Fruit fly (Drosophila melanogaster) whole organism, embryonic: Measurements from ENCODE around the gene Rbm13.

Experiments
- BEAF-32 ChIP-seq: fragments of 200-800 bp; sonication (Bioruptor generic); optimal IDR thresholded peaks from 3 replicates; lab custom pipeline; 2017; ENCODE audit warnings: missing biosample characterization, missing genetic modification characterization, mild to moderate bottlenecking, moderate library complexity, missing genetic modification reagents
- Blimp-1 ChIP-seq: fragments of 200-800 bp; sonication (Bioruptor generic); optimal IDR thresholded peaks from 3 replicates; lab custom pipeline; 2018; ENCODE audit warnings: missing biosample characterization, missing genetic modification characterization, mild to moderate bottlenecking, moderate library complexity, missing genetic modification reagents
- CG10147 ChIP-seq: fragments of 200-800 bp; sonication (Bioruptor generic); optimal IDR thresholded peaks from 2 replicates; lab custom pipeline; 2019; ENCODE audit warnings: missing biosample characterization, mild to moderate bottlenecking, missing genetic modification characterization, moderate library complexity
- CG10209 ChIP-seq: fragments of 200-800 bp; sonication (Bioruptor generic); optimal IDR thresholded peaks from 3 replicates; lab custom pipeline; 2017; ENCODE audit warnings: missing biosample characterization, mild to moderate bottlenecking, missing genetic modification characterization, missing genetic modification reagents
- CG10565 ChIP-seq: fragments of 200-800 bp; sonication (Bioruptor generic); optimal IDR thresholded peaks from 3 replicates; lab custom pipeline; 2016; ENCODE audit warnings: missing biosample characterization, mild to moderate bottlenecking, missing genetic modification characterization
- CG10979 ChIP-seq: fragments of 200-800 bp; sonication (Bioruptor generic); optimal IDR thresholded peaks from 2 replicates; lab custom pipeline; 2018; ENCODE audit warnings: missing biosample characterization, mild to moderate bottlenecking, missing genetic modification characterization, moderate library complexity
- CG11093 ChIP-seq: fragments of 200-800 bp; sonication (Bioruptor generic); IDR thresholded peaks from 3 replicates; pipeline ENCODE4 v1.3.6; 2022; ENCODE audit warnings: missing biosample characterization, missing genetic modification characterization
- CG12744 ChIP-seq: fragments of 200-800 bp; sonication (Bioruptor generic); optimal IDR thresholded peaks from 2 replicates; lab custom pipeline; 2016; ENCODE audit warnings: missing biosample characterization, missing genetic modification characterization
- CG14441 ChIP-seq: fragments of 200-800 bp; sonication (Bioruptor generic); IDR thresholded peaks from 2 replicates; pipeline ENCODE4 v1.3.6; 2022; ENCODE audit warnings: missing biosample characterization, missing genetic modification characterization
- CG15514 ChIP-seq: fragments of 200-800 bp; sonication (Bioruptor generic); optimal IDR thresholded peaks from 3 replicates; lab custom pipeline; 2017; ENCODE audit warnings: missing biosample characterization, missing genetic modification characterization, mild to moderate bottlenecking, moderate library complexity, missing genetic modification reagents
- CG16779 ChIP-seq: fragments of 200-800 bp; sonication (Bioruptor generic); IDR thresholded peaks from 2 replicates; pipeline ENCODE4 v1.3.6; 2022; ENCODE audit warnings: missing biosample characterization, missing genetic modification characterization
- CG17829 ChIP-seq: fragments of 200-800 bp; optimal IDR thresholded peaks from 2 replicates; lab custom pipeline; 2019; ENCODE audit warnings: missing biosample characterization, mild to moderate bottlenecking, missing genetic modification characterization, moderate library complexity
- CG2129 ChIP-seq: fragments of 200-800 bp; sonication (Bioruptor generic); IDR thresholded peaks from 2 replicates; pipeline ENCODE4 v1.3.6; 2022; ENCODE audit warnings: missing biosample characterization, missing genetic modification characterization; ENCODE audit not compliant: partially characterized antibody
- CG3995 ChIP-seq: fragments of 200-800 bp; sonication (Bioruptor generic); optimal IDR thresholded peaks from 3 replicates; lab custom pipeline; 2016; ENCODE audit warnings: missing biosample characterization, missing genetic modification characterization
- CG4617 ChIP-seq: fragments of 200-800 bp; sonication (Bioruptor generic); optimal IDR thresholded peaks from 3 replicates; lab custom pipeline; 2016; ENCODE audit warnings: missing biosample characterization, missing genetic modification characterization, borderline replicate concordance
- CG5953 ChIP-seq: fragments of 200-800 bp; sonication (Bioruptor generic); IDR thresholded peaks from 2 replicates; pipeline ENCODE4 v1.3.6; 2022; ENCODE audit warnings: missing biosample characterization, missing genetic modification characterization
- CG6272 ChIP-seq: fragments of 200-800 bp; sonication (Bioruptor generic); IDR thresholded peaks from 2 replicates; pipeline ENCODE4 v1.3.6; 2022; ENCODE audit warnings: missing biosample characterization, missing genetic modification characterization
- CG7357 ChIP-seq: fragments of 200-800 bp; sonication (Bioruptor generic); IDR thresholded peaks from 3 replicates; pipeline ENCODE4 v1.3.6; 2022; ENCODE audit warnings: missing biosample characterization, missing genetic modification characterization
- CG7745 ChIP-seq: fragments of 200-800 bp; sonication (Bioruptor generic); optimal IDR thresholded peaks from 2 replicates; lab custom pipeline; 2018; ENCODE audit warnings: missing biosample characterization, mild to moderate bottlenecking, missing genetic modification characterization, moderate library complexity
- CG7928 ChIP-seq: fragments of 200-800 bp; sonication (Bioruptor generic); optimal IDR thresholded peaks from 2 replicates; lab custom pipeline; 2017; ENCODE audit warnings: missing biosample characterization, mild to moderate bottlenecking, missing genetic modification characterization
- CG8281 ChIP-seq: fragments of 200-800 bp; sonication (Bioruptor generic); optimal IDR thresholded peaks from 2 replicates; lab custom pipeline; 2018; ENCODE audit warnings: missing biosample characterization, mild to moderate bottlenecking, missing genetic modification characterization, moderate library complexity
- CG9876 ChIP-seq: fragments of 200-800 bp; sonication (Bioruptor generic); optimal IDR thresholded peaks from 2 replicates; lab custom pipeline; 2016; ENCODE audit warnings: missing biosample characterization, missing genetic modification characterization
- CoRest ChIP-seq: fragments of 200-800 bp; sonication (Bioruptor generic); optimal IDR thresholded peaks from 3 replicates; lab custom pipeline; 2018; ENCODE audit warnings: missing biosample characterization, mild to moderate bottlenecking, missing genetic modification characterization, moderate library complexity
- D19B ChIP-seq: fragments of 200-800 bp; sonication (Bioruptor generic); optimal IDR thresholded peaks from 2 replicates; lab custom pipeline; 2017; ENCODE audit warnings: missing biosample characterization, mild to moderate bottlenecking, missing genetic modification characterization
- Dp ChIP-seq: fragments of 200-800 bp; sonication (Bioruptor generic); optimal IDR thresholded peaks from 2 replicates; lab custom pipeline; 2018; ENCODE audit warnings: missing biosample characterization, mild to moderate bottlenecking, missing genetic modification characterization, moderate library complexity
- Ets65A ChIP-seq: fragments of 200-800 bp; sonication (Bioruptor generic); peaks from one replicate; lab custom pipeline; 2016; ENCODE audit warnings: missing biosample characterization, missing genetic modification characterization
- Ets97D ChIP-seq: fragments of 200-800 bp; sonication (Bioruptor generic); optimal IDR thresholded peaks from 3 replicates; lab custom pipeline; 2016; ENCODE audit warnings: missing biosample characterization, missing genetic modification characterization
- Lim3 ChIP-seq: fragments of 200-800 bp; sonication (Bioruptor generic); IDR thresholded peaks from 2 replicates; pipeline ENCODE4 v1.3.6; 2022; ENCODE audit warnings: missing biosample characterization, missing genetic modification characterization
- Mes4 ChIP-seq: fragments of 200-800 bp; sonication (Bioruptor generic); optimal IDR thresholded peaks from 2 replicates; lab custom pipeline; 2016; ENCODE audit warnings: missing biosample characterization, missing genetic modification characterization
- Rfx ChIP-seq: fragments of 200-800 bp; sonication (Bioruptor generic); IDR thresholded peaks from 2 replicates; pipeline ENCODE4 v1.3.6; 2022; ENCODE audit warnings: missing biosample characterization, missing genetic modification characterization
- Sry-β ChIP-seq: fragments of 200-800 bp; sonication (Bioruptor generic); optimal IDR thresholded peaks from 2 replicates; lab custom pipeline; 2018; ENCODE audit warnings: missing biosample characterization, mild to moderate bottlenecking, missing genetic modification characterization, moderate library complexity
- ac ChIP-seq: fragments of 200-800 bp; sonication (Bioruptor generic); optimal IDR thresholded peaks from 3 replicates; lab custom pipeline; 2017; ENCODE audit warnings: missing biosample characterization, mild to moderate bottlenecking, missing genetic modification characterization
- aop ChIP-seq: fragments of 200-800 bp; sonication (Bioruptor generic); IDR thresholded peaks from 2 replicates; pipeline ENCODE4 v1.3.6; 2022; ENCODE audit warnings: missing biosample characterization, missing genetic modification characterization
- caup ChIP-seq: fragments of 200-800 bp; sonication (Bioruptor generic); optimal IDR thresholded peaks from 3 replicates; lab custom pipeline; 2017; ENCODE audit warnings: missing biosample characterization, mild to moderate bottlenecking, missing genetic modification characterization, moderate library complexity; ENCODE audit not compliant: severe bottlenecking
- eve ChIP-seq, 2 experiments: fragments of >200 bp; optimal IDR thresholded peaks; 2 replicates each; lab custom pipeline; 2017; ENCODE audit warnings: missing biosample characterization in 2 of 2, missing genetic modification characterization in 2 of 2
- gfzf ChIP-seq: fragments of 200-800 bp; sonication (Bioruptor generic); optimal IDR thresholded peaks from 2 replicates; lab custom pipeline; 2016; ENCODE audit warnings: missing biosample characterization, mild to moderate bottlenecking, missing genetic modification characterization, moderate library complexity
- h ChIP-seq: fragments of >200 bp; optimal IDR thresholded peaks from 2 replicates; lab custom pipeline; 2017
- luna ChIP-seq: fragments of 200-800 bp; sonication (Bioruptor generic); optimal IDR thresholded peaks from 2 replicates; lab custom pipeline; 2016; ENCODE audit warnings: missing biosample characterization, missing genetic modification characterization
- mirr ChIP-seq: fragments of 200-800 bp; sonication (Bioruptor generic); optimal IDR thresholded peaks from 3 replicates; lab custom pipeline; 2018; ENCODE audit warnings: missing biosample characterization, mild to moderate bottlenecking, missing genetic modification characterization
- pan ChIP-seq, 4 experiments: fragments of >200 bp in 3 of 4; fragments of 200-800 bp in 1 of 4; sonication (Bioruptor generic) in 1 of 4; optimal IDR thresholded peaks in 3 of 4; IDR thresholded peaks in 1 of 4; 2 replicates each; pipeline versions ENCODE4 v1.3.6 to Lab custom; 2017 to 2022; ENCODE audit warnings: missing biosample characterization in 2 of 4, missing genetic modification characterization in 2 of 4, mixed read lengths in 1 of 4
- pfk ChIP-seq: fragments of 200-800 bp; sonication (Bioruptor generic); optimal IDR thresholded peaks from 2 replicates; lab custom pipeline; 2018; ENCODE audit warnings: missing biosample characterization, mild to moderate bottlenecking, missing genetic modification characterization, moderate library complexity
- pho ChIP-seq: fragments of 200-800 bp; sonication (Bioruptor generic); optimal IDR thresholded peaks from 2 replicates; lab custom pipeline; 2016; ENCODE audit warnings: missing biosample characterization, missing genetic modification characterization
- phol ChIP-seq: fragments of 200-800 bp; sonication (Bioruptor generic); optimal IDR thresholded peaks from 3 replicates; lab custom pipeline; 2018; ENCODE audit warnings: missing biosample characterization, mild to moderate bottlenecking, missing genetic modification characterization, moderate library complexity
- salm ChIP-seq: fragments of 200-800 bp; sonication (Bioruptor generic); optimal IDR thresholded peaks from 2 replicates; lab custom pipeline; 2018; ENCODE audit warnings: missing biosample characterization, mild to moderate bottlenecking, missing genetic modification characterization
- sens ChIP-seq: fragments of 200-800 bp; sonication (Bioruptor generic); peaks from one replicate; lab custom pipeline; 2016; ENCODE audit warnings: missing biosample characterization, missing genetic modification characterization
- seq ChIP-seq: fragments of 200-800 bp; sonication (Bioruptor generic); IDR thresholded peaks from 2 replicates; pipeline ENCODE4 v1.3.6; 2022; ENCODE audit warnings: missing biosample characterization, missing genetic modification characterization
- sqz ChIP-seq: fragments of 200-800 bp; sonication (Bioruptor generic); optimal IDR thresholded peaks from 3 replicates; lab custom pipeline; 2018; ENCODE audit warnings: missing biosample characterization, mild to moderate bottlenecking, missing genetic modification characterization
- trh ChIP-seq: fragments of 200-800 bp; sonication (Bioruptor generic); optimal IDR thresholded peaks from 2 replicates; lab custom pipeline; 2016; ENCODE audit warnings: missing biosample characterization, missing genetic modification characterization

Gene Rbm13

dm6 chrX:8894315-8895017 lies 7.0 kb upstream of the Rbm13 start (continued):
- TF ChIP-seq seq (GFP tag; lab: Robert Waterston, UW) (peak; percentile 68), Dp (GFP tag; lab: Kevin White, UChicago) (peak; percentile 3), CG11093 (GFP tag; lab: Robert Waterston, UW) (peak; percentile 69; the same call in 2 of the 3 replicates), Mes4 (GFP tag; lab: Kevin White, UChicago) (peak; percentile 65), sens (GFP tag; lab: Kevin White, UChicago) (peak; percentile 96), CG7928 (no peak), BEAF-32 (peak; percentile 1), Ets65A (GFP tag; lab: Kevin White, UChicago) (peak; percentile 13), CG10209 (GFP tag; lab: Kevin White, UChicago) (peak; percentile 71), pan (optimal IDR thresholded peaks at IDR 0.05; lab: Kevin White, UChicago) (no peak), pan (GFP tag; optimal IDR thresholded peaks at IDR 0.05 in 1 of 2, IDR thresholded peaks at IDR 0.05 in 1 of 2) (peak in 1 of 2 experiments; percentile 82), gfzf (GFP tag; lab: Kevin White, UChicago) (no peak), D19B (GFP tag; lab: Kevin White, UChicago) (peak; percentile 43), sqz (GFP tag; lab: Kevin White, UChicago) (peak; percentile 98), CG9876 (GFP tag; lab: Kevin White, UChicago) (no peak), CoRest (tag; lab: Kevin White, UChicago) (peak; percentile 81), Blimp-1 (GFP tag; lab: Kevin White, UChicago) (peak; percentile 83), aop (GFP tag; lab: Robert Waterston, UW) (0 out of 2 replicates have a peak, but pooled peaks have one; percentile 19), Rfx (GFP tag; lab: Robert Waterston, UW) (peak; percentile 68), pfk (GFP tag; lab: Kevin White, UChicago) (no peak), CG7745 (no peak), caup (GFP tag; lab: Kevin White, UChicago) (peak; percentile 64), CG6272 (GFP tag; lab: Robert Waterston, UW) (0 out of 2 replicates have a peak, but pooled peaks have one; percentile 43), CG2129 (no peak), CG4617 (GFP tag; lab: Kevin White, UChicago) (peak; percentile 31), CG10565 (GFP tag; lab: Kevin White, UChicago) (no peak), CG10147 (GFP tag; lab: Kevin White, UChicago) (peak; percentile 64), mirr (GFP tag; lab: Kevin White, UChicago) (no peak), luna (GFP tag; lab: Kevin White, UChicago) (no peak), CG7357 (GFP tag; lab: Robert Waterston, UW) (no peak; the same call in 2 of the 3 replicates), pho (GFP tag; lab: Kevin White, UChicago) (peak; percentile 41), salm (tag; lab: Kevin White, UChicago) (peak; percentile 77), CG16779 (GFP tag; lab: Robert Waterston, UW) (peak; percentile 64; the same call in 1 of the 2 replicates), CG15514 (GFP tag; lab: Kevin White, UChicago) (peak; percentile 55), CG10979 (tag; lab: Kevin White, UChicago) (peak; percentile 81), CG8281 (tag; lab: Kevin White, UChicago) (peak; percentile 55), Ets97D (GFP tag; lab: Kevin White, UChicago) (peak; percentile 30), Lim3 (GFP tag; lab: Robert Waterston, UW) (0 out of 2 replicates have a peak, but pooled peaks have one; percentile 17), CG5953 (GFP tag; lab: Robert Waterston, UW) (peak; percentile 66), CG17829 (peak; percentile 78), CG3995 (GFP tag; lab: Kevin White, UChicago) (peak; percentile 28), CG12744 (GFP tag; lab: Kevin White, UChicago) (peak; percentile 52), h (lab: Kevin White, UChicago) (no peak), phol (tag; lab: Kevin White, UChicago) (peak; percentile 88), trh (GFP tag; lab: Kevin White, UChicago) (peak; percentile 38), eve (GFP tag; optimal IDR thresholded peaks at IDR 0.05; lab: Kevin White, UChicago) (peak in 1 of 2 experiments; percentile 93), CG14441 (peak; percentile 77), ac (GFP tag; lab: Kevin White, UChicago) (peak; percentile 19), Sry-β (no peak)
